Fruit fly (Drosophila melanogaster) whole organism, wandering third instar larva: ENCODE results near the gene rut.

Source experiments
- CG9705 ChIP-seq: fragments of 200-800 bp; sonication (Bioruptor generic); optimal IDR thresholded peaks from 2 replicates; lab custom pipeline; 2018; ENCODE audit warnings: missing biosample characterization, mild to moderate bottlenecking, missing genetic modification characterization
- Dfd ChIP-seq: fragments of >200 bp; optimal IDR thresholded peaks from 2 replicates; lab custom pipeline; 2017; ENCODE audit warnings: missing biosample characterization, missing genetic modification characterization
- Hnf4 ChIP-seq: fragments of 200-800 bp; sonication (Bioruptor generic); optimal IDR thresholded peaks from 2 replicates; lab custom pipeline; 2016; ENCODE audit warnings: missing biosample characterization, mild to moderate bottlenecking, missing genetic modification characterization
- Mio ChIP-seq: sonication (Bioruptor generic); optimal IDR thresholded peaks from 2 replicates; lab custom pipeline; 2016; ENCODE audit warnings: missing biosample characterization, missing genetic modification characterization
- Rel ChIP-seq, 2 experiments: fragments of 200-800 bp; sonication (Bioruptor generic) in 1 of 2; optimal IDR thresholded peaks; 2 replicates in 1 of 2; 3 replicates in 1 of 2; lab custom pipeline; 2016 to 2019; ENCODE audit warnings: mild to moderate bottlenecking in 2 of 2, missing biosample characterization in 2 of 2, missing genetic modification characterization in 2 of 2, moderate library complexity in 1 of 2
- br ChIP-seq: fragments of 200-800 bp; sonication (Bioruptor generic); optimal IDR thresholded peaks from 2 replicates; lab custom pipeline; 2016; ENCODE audit warnings: missing biosample characterization, missing genetic modification characterization
- fru ChIP-seq: fragments of 200-800 bp; sonication (Bioruptor generic); optimal IDR thresholded peaks from 3 replicates; lab custom pipeline; 2016; ENCODE audit warnings: missing biosample characterization, mild to moderate bottlenecking, missing genetic modification characterization
- h ChIP-seq: fragments of 200-800 bp; sonication (Bioruptor generic); optimal IDR thresholded peaks from 3 replicates; lab custom pipeline; 2016; ENCODE audit warnings: missing biosample characterization, mild to moderate bottlenecking, missing genetic modification characterization
- lola ChIP-seq: fragments of >200 bp; optimal IDR thresholded peaks from 2 replicates; lab custom pipeline; 2017; ENCODE audit warnings: missing biosample characterization, missing genetic modification characterization
- pan ChIP-seq: fragments of >200 bp; optimal IDR thresholded peaks from 2 replicates; lab custom pipeline; 2017
- psq ChIP-seq: fragments of 200-800 bp; sonication (Bioruptor generic); optimal IDR thresholded peaks from 3 replicates; lab custom pipeline; 2017; ENCODE audit warnings: missing biosample characterization, mild to moderate bottlenecking, missing genetic modification characterization, moderate library complexity
- sage ChIP-seq: fragments of 200-800 bp; sonication (Bioruptor generic); optimal IDR thresholded peaks from 2 replicates; lab custom pipeline; 2016; ENCODE audit warnings: missing biosample characterization, mild to moderate bottlenecking, missing genetic modification characterization
- usp ChIP-seq: fragments of >200 bp; optimal IDR thresholded peaks from 2 replicates; lab custom pipeline; 2017; ENCODE audit warnings: missing biosample characterization, missing genetic modification characterization

DNA sequence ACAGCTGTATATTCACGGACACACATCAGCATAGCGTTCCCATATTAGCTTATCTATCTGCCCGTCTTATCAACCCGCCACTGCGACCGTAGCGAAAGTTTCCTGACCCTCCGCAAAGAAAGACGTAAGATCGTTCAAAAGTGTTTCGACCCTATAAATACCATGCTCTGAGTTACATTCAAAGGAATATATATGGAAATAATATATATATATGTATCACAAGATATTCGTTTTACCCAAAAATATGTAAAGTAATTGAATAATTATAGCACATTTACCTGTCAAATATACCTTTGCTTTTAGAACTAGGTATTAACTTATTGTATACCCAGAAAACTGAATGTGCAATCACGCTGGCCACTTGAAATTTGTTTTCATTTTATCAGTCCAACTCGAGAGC, 15.4 kb downstream of the rut start:
- TF ChIP-seq Hnf4 (GFP tag; lab: Kevin White, UChicago) (peak; percentile 5), h (GFP tag; lab: Kevin White, UChicago) (peak; percentile 56), pan (lab: Kevin White, UChicago) (no peak), sage (GFP tag; lab: Kevin White, UChicago) (no peak), Dfd (GFP tag; lab: Kevin White, UChicago) (no peak), lola (GFP tag; lab: Kevin White, UChicago) (no peak), fru (GFP tag; lab: Kevin White, UChicago) (peak; percentile 33), psq (peak; percentile 51), br (GFP tag; lab: Kevin White, UChicago) (no peak), Rel (GFP tag; optimal IDR thresholded peaks at IDR 0.05; lab: Kevin White, UChicago) (no peak), Rel (tag; optimal IDR thresholded peaks at IDR 0.05; lab: Kevin White, UChicago) (no peak), CG9705 (GFP tag; lab: Kevin White, UChicago) (no peak), usp (GFP tag; lab: Kevin White, UChicago) (no peak), Mio (GFP tag; lab: Kevin White, UChicago) (no peak)
